Worm (Caenorhabditis elegans) whole organism, late embryonic: ENCODE data around the gene M163.8.

ENCODE experiments used
- C38D4.7 ChIP-seq: fragments of 200-800 bp; sonication (Bioruptor generic); optimal IDR thresholded peaks from 2 replicates; lab custom pipeline; 2018; ENCODE audit warnings: mild to moderate bottlenecking, missing genetic modification characterization, moderate library complexity, missing compliant biosample characterization
- ama-1 ChIP-seq: fragments of 150-350 bp; optimal IDR thresholded peaks from 2 replicates; lab custom pipeline; 2014
- elt-4 ChIP-seq: sonication (generic microtip); optimal IDR thresholded peaks from 2 replicates; lab custom pipeline; 2016; ENCODE audit warnings: missing genetic modification characterization, missing compliant biosample characterization
- fkh-10 ChIP-seq: fragments of 150-350 bp; optimal IDR thresholded peaks from 2 replicates; lab custom pipeline; 2014; ENCODE audit warnings: missing biosample characterization, missing genetic modification reagents, missing genetic modification characterization
- gmeb-2 ChIP-seq: sonication (generic microtip); optimal IDR thresholded peaks from 2 replicates; lab custom pipeline; 2016; ENCODE audit warnings: missing genetic modification characterization, inconsistent platforms, missing compliant biosample characterization
- rnt-1 ChIP-seq: sonication (generic microtip); optimal IDR thresholded peaks from 2 replicates; lab custom pipeline; 2016; ENCODE audit warnings: missing genetic modification characterization, missing compliant biosample characterization
- syd-9 ChIP-seq: sonication (generic microtip); optimal IDR thresholded peaks from 2 replicates; lab custom pipeline; 2016; ENCODE audit warnings: mild to moderate bottlenecking, missing genetic modification characterization, moderate library complexity, missing compliant biosample characterization

DNA sequence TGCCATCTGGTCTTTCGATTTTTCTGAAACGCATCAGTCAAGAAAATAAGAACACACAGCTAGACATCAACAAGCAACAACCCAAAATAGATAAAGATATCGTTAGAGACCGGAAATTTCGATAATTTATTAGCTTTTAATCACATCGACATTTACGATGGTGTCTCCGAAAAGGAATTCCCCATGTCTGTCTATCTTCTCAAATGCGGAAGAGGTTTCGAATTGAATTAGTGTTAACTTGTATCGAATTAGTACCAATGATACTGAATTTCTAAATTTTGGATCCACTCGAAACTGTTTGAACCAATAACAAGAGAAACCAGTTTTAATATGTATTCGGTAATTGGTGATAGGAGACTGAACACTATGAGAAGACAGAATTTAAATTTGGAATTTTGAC is 49.7 kb downstream of the M163.8 start:
- TF ChIP-seq elt-4 (tag; lab: Kevin White, UChicago) (no peak), fkh-10 (no peak), C38D4.7 (GFP tag; lab: Kevin White, UChicago) (no peak), rnt-1 (tag; lab: Kevin White, UChicago) (no peak), gmeb-2 (tag; lab: Kevin White, UChicago) (no peak), syd-9 (tag; lab: Kevin White, UChicago) (no peak), ama-1 (lab: Kevin White, UChicago) (no peak)
